Fruit fly (Drosophila melanogaster): ENCODE measurements around the gene CG3199.
A peak's percentile ranks its signal among the peaks of the same experiment; 100 is the strongest.

Gene CG3199

dm6 chr3R:14122347-14122812 is 40.1 kb upstream of the CG3199 start, which contains the start of the genes Abi and twf (continued):
- TF ChIP-seq Dref (GFP tag; IDR thresholded peaks at IDR 0.05): 0 out of 2 replicates have a peak, but pooled peaks have one; percentile 8
- TF ChIP-seq Bgb (GFP tag; IDR thresholded peaks at IDR 0.05; ENCODE audit: partially characterized antibody): no peak
- peak; percentile 91 for TF ChIP-seq Med (GFP tag)
- TF ChIP-seq CG9817 (tag; optimal IDR thresholded peaks at IDR 0.05): peak; percentile 61
- no peak for TF ChIP-seq hb (GFP tag; IDR thresholded peaks at IDR 0.05; ENCODE audit: partially characterized antibody)
- no peak for TF ChIP-seq luna (GFP tag; optimal IDR thresholded peaks at IDR 0.05)
- TF ChIP-seq salm (tag; optimal IDR thresholded peaks at IDR 0.05): peak; percentile 15
- TF ChIP-seq sim (GFP tag; IDR thresholded peaks at IDR 0.05): 0 out of 2 replicates have a peak, but pooled peaks have one; percentile 19
- TF ChIP-seq org-1 (GFP tag; optimal IDR thresholded peaks at IDR 0.05): no peak
- no peak for TF ChIP-seq h (optimal IDR thresholded peaks at IDR 0.05)
- TF ChIP-seq kah (GFP tag; optimal IDR thresholded peaks at IDR 0.05): no peak
- TF ChIP-seq CG12769 (tag; optimal IDR thresholded peaks at IDR 0.05): no peak
- TF ChIP-seq CG11247 (GFP tag; IDR thresholded peaks at IDR 0.05): peak; percentile 61
- no peak for TF ChIP-seq CG4730 (GFP tag; IDR thresholded peaks at IDR 0.05)
- TF ChIP-seq pb (GFP tag; optimal IDR thresholded peaks at IDR 0.05): no peak
- TF ChIP-seq CG3847 (GFP tag; IDR thresholded peaks at IDR 0.05): peak; percentile 79
- peak; percentile 54; the same call in 1 of the 2 replicates for TF ChIP-seq CG14014 (GFP tag; IDR thresholded peaks at IDR 0.05)
- peak; percentile 77 for TF ChIP-seq phol (tag; optimal IDR thresholded peaks at IDR 0.05)
- TF ChIP-seq dmrt11E (tag; optimal IDR thresholded peaks at IDR 0.05): peak; percentile 65
- TF ChIP-seq CG17361 (GFP tag; IDR thresholded peaks at IDR 0.05): peak; percentile 76
- peak; percentile 80 for TF ChIP-seq slbo (GFP tag; IDR thresholded peaks at IDR 0.05)
- no peak for TF ChIP-seq sr (GFP tag; IDR thresholded peaks at IDR 0.05)
- peak; percentile 49 for TF ChIP-seq Abd-B (GFP tag; optimal IDR thresholded peaks at IDR 0.05)
- TF ChIP-seq CG13424 (tag; optimal IDR thresholded peaks at IDR 0.05): peak; percentile 67
- no peak for TF ChIP-seq CG32767 (GFP tag; IDR thresholded peaks at IDR 0.05)
- TF ChIP-seq CG8478 (optimal IDR thresholded peaks at IDR 0.05): no peak
- TF ChIP-seq dan (GFP tag; IDR thresholded peaks at IDR 0.05): no peak
- no peak for TF ChIP-seq oc (tag; optimal IDR thresholded peaks at IDR 0.05)
- TF ChIP-seq Opbp (GFP tag; IDR thresholded peaks at IDR 0.05; ENCODE audit: partially characterized antibody): no peak
- peak; percentile 80 for TF ChIP-seq CG8290 (GFP tag; optimal IDR thresholded peaks at IDR 0.05)
- TF ChIP-seq CG8290 (tag; optimal IDR thresholded peaks at IDR 0.05): peak in 1 of 2 experiments; percentile 38
- TF ChIP-seq CG7928 (GFP tag; optimal IDR thresholded peaks at IDR 0.05): no peak
- TF ChIP-seq CG6813 (GFP tag; optimal IDR thresholded peaks at IDR 0.05): no peak
- peak; percentile 57 for TF ChIP-seq gsb-n (tag; optimal IDR thresholded peaks at IDR 0.05)
- TF ChIP-seq Lhr (GFP tag; optimal IDR thresholded peaks at IDR 0.05): peak; percentile 42
- no peak for TF ChIP-seq toy (GFP tag; IDR thresholded peaks at IDR 0.05)
- TF ChIP-seq bowl (GFP tag; IDR thresholded peaks at IDR 0.05): no peak
- TF ChIP-seq lov (optimal IDR thresholded peaks at IDR 0.05): no peak
- TF ChIP-seq lov (GFP tag; IDR thresholded peaks at IDR 0.05): peak; percentile 53; the same call in 1 of the 3 replicates
- no peak for TF ChIP-seq TFAM (GFP tag; optimal IDR thresholded peaks at IDR 0.05)
- TF ChIP-seq bcd (GFP tag; optimal IDR thresholded peaks at IDR 0.05): peak; percentile 59
- peak; percentile 74 for TF ChIP-seq PHDP (tag; optimal IDR thresholded peaks at IDR 0.05)
- no peak for TF ChIP-seq D (optimal IDR thresholded peaks at IDR 0.05)
- peak; percentile 34 for TF ChIP-seq D (GFP tag; optimal IDR thresholded peaks at IDR 0.05)
- TF ChIP-seq Dip3 (GFP tag; optimal IDR thresholded peaks at IDR 0.05): peak; percentile 48
- TF ChIP-seq HLH54F (GFP tag; optimal IDR thresholded peaks at IDR 0.05): peak; percentile 78
- TF ChIP-seq CG5180 (GFP tag; optimal IDR thresholded peaks at IDR 0.05): no peak
- no peak for TF ChIP-seq ro (GFP tag; IDR thresholded peaks at IDR 0.05)
- TF ChIP-seq NFAT (GFP tag; IDR thresholded peaks at IDR 0.05): peak; percentile 67; the same call in 1 of the 2 replicates
- TF ChIP-seq Atf6 (GFP tag; IDR thresholded peaks at IDR 0.05): peak; percentile 65
- TF ChIP-seq MTF-1 (GFP tag; optimal IDR thresholded peaks at IDR 0.05; ENCODE audit: borderline replicate concordance): no peak
- peak; percentile 6 for TF ChIP-seq exex (tag; optimal IDR thresholded peaks at IDR 0.05)

Measured in whole organism, embryonic.